Worm (Caenorhabditis elegans): ENCODE data around the gene C06G3.8.

The C06G3.8 gene

DNA sequence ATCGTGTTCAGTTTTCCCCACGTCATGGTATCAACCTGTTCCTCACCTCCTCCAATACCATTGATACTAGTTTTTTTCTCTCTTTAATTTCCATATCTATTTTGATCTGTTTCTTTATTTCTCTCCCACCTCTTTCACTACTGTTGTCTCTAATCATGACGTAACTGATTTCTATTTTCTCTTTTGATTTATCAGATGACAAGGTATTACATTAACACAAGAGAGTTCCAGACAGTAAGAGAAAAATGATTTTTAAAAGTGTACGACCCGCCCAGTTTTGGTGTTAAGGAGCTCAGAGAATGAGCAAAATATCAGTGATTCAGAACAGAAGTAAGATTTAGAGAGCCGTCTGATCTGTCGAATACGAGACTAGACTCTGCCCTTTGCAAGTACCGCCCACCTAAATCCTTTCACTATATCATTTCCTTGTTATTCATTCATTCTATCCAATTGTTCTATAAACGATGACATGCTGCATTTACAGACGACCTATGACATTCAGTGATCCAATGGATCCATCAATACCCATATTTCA is 17.4 kb upstream of the C06G3.8 start, which contains the start of gene nhr-105 (continued):
- TF ChIP-seq ztf-25 (GFP tag; IDR thresholded peaks at IDR 0.05) (no peak), nhr-27 (tag; optimal IDR thresholded peaks at IDR 0.05) (no peak), F22D6.2 (tag; optimal IDR thresholded peaks at IDR 0.05) (peak; percentile 32), lsy-27 (tag; optimal IDR thresholded peaks at IDR 0.05; ENCODE audit: borderline replicate concordance, insufficient read depth) (no peak), atf-7 (tag; optimal IDR thresholded peaks at IDR 0.05) (peak; percentile 80), F33H1.4 (GFP tag; IDR thresholded peaks at IDR 0.05) (no peak), him-1 (tag; optimal IDR thresholded peaks at IDR 0.05) (no peak), lin-35 (GFP tag; optimal IDR thresholded peaks at IDR 0.05) (peak in 1 of 3 experiments; percentile 27), ccch-3 (GFP tag; optimal IDR thresholded peaks at IDR 0.05) (no peak), F10E7.11 (tag; optimal IDR thresholded peaks at IDR 0.05) (no peak), B0336.3 (GFP tag; IDR thresholded peaks at IDR 0.05) (0 out of 2 replicates have a peak, but pooled peaks have one; percentile 24), ztf-26 (tag; optimal IDR thresholded peaks at IDR 0.05) (peak; percentile 21), egl-44 (GFP tag; IDR thresholded peaks at IDR 0.05) (no peak), hmg-20 (GFP tag; IDR thresholded peaks at IDR 0.05) (no peak), F49E8.2 (tag; optimal IDR thresholded peaks at IDR 0.05; ENCODE audit: insufficient read depth) (no peak), attf-5 (GFP tag; optimal IDR thresholded peaks at IDR 0.05) (peak; percentile 56), rec-8 (tag; optimal IDR thresholded peaks at IDR 0.05) (no peak), ekl-4 (GFP tag; IDR thresholded peaks at IDR 0.05) (no peak), ceh-58 (GFP tag; IDR thresholded peaks at IDR 0.05) (no peak), egrh-3 (GFP tag; IDR thresholded peaks at IDR 0.05) (no peak), dpff-1 (tag; optimal IDR thresholded peaks at IDR 0.05) (no peak), ztf-6 (GFP tag; IDR thresholded peaks at IDR 0.05) (no peak), ceh-91 (GFP tag; IDR thresholded peaks at IDR 0.05) (no peak), Y67H2A.10 (GFP tag; conservative IDR thresholded peaks at IDR 0.05) (no peak), Y79H2A.3 (GFP tag; conservative IDR thresholded peaks at IDR 0.05) (no peak), D2030.7 (GFP tag; IDR thresholded peaks at IDR 0.05) (no peak), ZK185.1 (tag; optimal IDR thresholded peaks at IDR 0.05; ENCODE audit: poor library complexity, severe bottlenecking) (peak; percentile 10), ama-1 (optimal IDR thresholded peaks at IDR 0.05) (peak; percentile 36), ama-1 (GFP tag; optimal IDR thresholded peaks at IDR 0.05) (no peak), nhr-90 (tag; optimal IDR thresholded peaks at IDR 0.05) (peak; percentile 39)

DNA sequence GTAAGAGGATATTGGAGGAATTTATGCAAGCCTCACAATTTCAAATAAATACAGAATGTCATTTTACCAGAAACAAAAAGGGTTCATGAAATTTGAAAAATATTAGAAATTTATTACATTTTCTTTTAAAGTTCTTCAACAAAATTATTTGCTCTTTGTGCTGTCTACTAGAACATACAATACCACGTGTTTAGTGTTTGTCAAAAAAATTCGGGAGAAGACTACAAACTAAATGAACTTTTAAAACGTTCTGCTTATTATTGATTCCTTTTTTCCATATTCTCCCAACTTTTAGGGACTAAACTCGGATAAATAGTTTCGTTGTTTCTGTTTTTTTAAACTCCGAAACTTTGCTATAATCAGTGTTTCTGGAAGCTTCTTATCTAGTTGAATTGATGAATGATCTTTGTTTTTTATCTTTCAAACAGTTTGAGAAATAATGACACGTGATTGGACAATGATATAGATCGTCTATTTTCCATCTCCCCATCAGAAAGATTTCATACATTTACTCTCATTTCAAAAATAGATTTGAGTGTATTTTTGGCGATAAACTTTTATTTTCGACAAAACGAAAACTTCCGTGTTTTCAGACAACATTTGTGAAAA is 16.4 kb upstream of the C06G3.8 start:
- TF ChIP-seq pha-4 (tag; optimal IDR thresholded peaks at IDR 0.05) = peak; percentile 67
- peak; percentile 65 for TF ChIP-seq hsf-1 (GFP tag; IDR thresholded peaks at IDR 0.05)
- TF ChIP-seq dpff-1 (tag; optimal IDR thresholded peaks at IDR 0.05) = no peak
- peak; percentile 43 for TF ChIP-seq ama-1 (optimal IDR thresholded peaks at IDR 0.05)
- TF ChIP-seq ama-1 (GFP tag; optimal IDR thresholded peaks at IDR 0.05) = no peak
- TF ChIP-seq ZK185.1 (tag; optimal IDR thresholded peaks at IDR 0.05; ENCODE audit: poor library complexity, severe bottlenecking) = peak; percentile 17
- TF ChIP-seq ztf-26 (tag; optimal IDR thresholded peaks at IDR 0.05) = no peak
- peak; percentile 12 for TF ChIP-seq lin-40 (tag; optimal IDR thresholded peaks at IDR 0.05)
- TF ChIP-seq unc-62 (GFP tag; optimal IDR thresholded peaks at IDR 0.05) = peak; percentile 3
- no peak for TF ChIP-seq nhr-179 (tag; optimal IDR thresholded peaks at IDR 0.05)

DNA sequence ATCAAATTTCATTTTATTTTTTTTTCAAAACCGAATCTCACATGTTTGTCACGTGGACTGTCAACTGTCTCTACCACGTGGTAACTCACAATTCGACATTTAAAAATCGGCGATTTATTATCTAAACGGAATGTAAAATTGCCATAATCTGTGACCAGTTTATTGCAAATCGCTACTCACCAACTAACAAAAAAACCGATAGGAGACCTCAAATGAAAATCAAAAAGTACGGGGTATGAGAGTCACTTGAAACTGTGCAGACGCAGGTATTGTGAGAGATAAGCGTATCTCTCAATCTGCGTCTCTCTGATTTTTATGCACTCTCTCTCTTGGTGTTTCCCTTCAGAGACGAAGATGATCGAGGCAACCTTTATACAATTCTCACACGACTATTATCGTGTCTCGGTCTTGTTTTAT is 15.4 kb upstream of the C06G3.8 start:
- TF ChIP-seq let-607 (tag; optimal IDR thresholded peaks at IDR 0.05) (peak; percentile 3 to 43), B0336.3 (GFP tag; IDR thresholded peaks at IDR 0.05) (peak; percentile 48; the same call in 1 of the 2 replicates), K11D2.4 (GFP tag; IDR thresholded peaks at IDR 0.05) (peak; percentile 39; the same call in 1 of the 2 replicates), dox-1 (GFP tag; IDR thresholded peaks at IDR 0.05) (peak; percentile 49; the same call in 1 of the 2 replicates), attf-5 (GFP tag; optimal IDR thresholded peaks at IDR 0.05) (peak; percentile 73), chd-7 (tag; optimal IDR thresholded peaks at IDR 0.05) (peak; percentile 83), F10E7.11 (tag; optimal IDR thresholded peaks at IDR 0.05) (no peak), C06A6.2 (GFP tag; conservative IDR thresholded peaks at IDR 0.05) (0 out of 2 replicates have a peak, but pooled peaks have one; percentile 36), Y56A3A.18 (GFP tag; IDR thresholded peaks at IDR 0.05) (0 out of 2 replicates have a peak, but pooled peaks have one; percentile 24), hmg-20 (GFP tag; IDR thresholded peaks at IDR 0.05) (no peak), nhr-80 (tag; optimal IDR thresholded peaks at IDR 0.05) (peak; percentile 84), ztf-6 (GFP tag; IDR thresholded peaks at IDR 0.05) (no peak), ama-1 (optimal IDR thresholded peaks at IDR 0.05) (peak; percentile 62), ama-1 (GFP tag; optimal IDR thresholded peaks at IDR 0.05) (no peak), egl-44 (GFP tag; IDR thresholded peaks at IDR 0.05) (0 out of 2 replicates have a peak, but pooled peaks have one; percentile 8), let-526 (GFP tag; IDR thresholded peaks at IDR 0.05) (peak; percentile 6; the same call in 1 of the 2 replicates)

All from whole organism, young adult.